Worm (Caenorhabditis elegans) whole organism, late embryonic: ENCODE measurements around the gene K07C5.13.

Experiments
- ama-1 ChIP-seq: fragments of 150-350 bp; optimal IDR thresholded peaks from 2 replicates; lab custom pipeline; 2014
- fkh-10 ChIP-seq: fragments of 150-350 bp; optimal IDR thresholded peaks from 2 replicates; lab custom pipeline; 2014; ENCODE audit warnings: missing biosample characterization, missing genetic modification reagents, missing genetic modification characterization

- no peak for TF ChIP-seq ama-1
- TF ChIP-seq fkh-10 (GFP tag; lab: Kevin White, UChicago): no peak
Measured at ce11 chrV:10297099-10297498, 44.8 kb upstream of the K07C5.13 start, which contains the start of gene B0024.4.
